Fruit fly (Drosophila melanogaster) whole organism, embryonic: ENCODE measurements around the gene CG33293.

Experiments
- Atf6 ChIP-seq: fragments of 200-800 bp; sonication (Bioruptor generic); IDR thresholded peaks from 2 replicates; pipeline ENCODE4 v1.3.6; 2022; ENCODE audit warnings: missing biosample characterization, missing genetic modification characterization
- B-H1 ChIP-seq: fragments of 200-800 bp; sonication (Bioruptor generic); IDR thresholded peaks from 3 replicates; pipeline ENCODE4 v1.3.6; 2022; ENCODE audit warnings: missing biosample characterization, missing genetic modification characterization
- B-H2 ChIP-seq: fragments of 200-800 bp; sonication (Bioruptor generic); optimal IDR thresholded peaks from 2 replicates; lab custom pipeline; 2018; ENCODE audit warnings: missing biosample characterization, mild to moderate bottlenecking, missing genetic modification characterization
- Bdp1 ChIP-seq: fragments of 200-800 bp; sonication (Bioruptor generic); optimal IDR thresholded peaks from 3 replicates; lab custom pipeline; 2016; ENCODE audit warnings: missing biosample characterization, missing genetic modification characterization
- Blimp-1 ChIP-seq: fragments of 200-800 bp; sonication (Bioruptor generic); optimal IDR thresholded peaks from 3 replicates; lab custom pipeline; 2018; ENCODE audit warnings: missing biosample characterization, missing genetic modification characterization, mild to moderate bottlenecking, moderate library complexity, missing genetic modification reagents
- CG10321 ChIP-seq: fragments of 200-800 bp; sonication (Bioruptor generic); IDR thresholded peaks from 2 replicates; pipeline ENCODE4 v1.3.6; 2022; ENCODE audit warnings: missing biosample characterization, missing genetic modification characterization
- CG10366 ChIP-seq: fragments of 200-800 bp; sonication (Bioruptor generic); IDR thresholded peaks from 2 replicates; pipeline ENCODE4 v1.3.6; 2022; ENCODE audit warnings: missing biosample characterization, missing genetic modification characterization
- CG10654 ChIP-seq: fragments of 200-800 bp; sonication (Bioruptor generic); optimal IDR thresholded peaks from 2 replicates; lab custom pipeline; 2016; ENCODE audit warnings: missing biosample characterization, missing genetic modification characterization
- CG12236 ChIP-seq: fragments of 200-800 bp; sonication (Bioruptor generic); optimal IDR thresholded peaks from 2 replicates; lab custom pipeline; 2016; ENCODE audit warnings: missing biosample characterization, missing genetic modification characterization
- CG15514 ChIP-seq: fragments of 200-800 bp; sonication (Bioruptor generic); optimal IDR thresholded peaks from 3 replicates; lab custom pipeline; 2017; ENCODE audit warnings: missing biosample characterization, missing genetic modification characterization, mild to moderate bottlenecking, moderate library complexity, missing genetic modification reagents
- CG1602 ChIP-seq: fragments of 200-800 bp; sonication (Bioruptor generic); optimal IDR thresholded peaks from 3 replicates; lab custom pipeline; 2016; ENCODE audit warnings: missing biosample characterization, missing genetic modification characterization
- CG17802 ChIP-seq: fragments of 200-800 bp; sonication (Bioruptor generic); optimal IDR thresholded peaks from 2 replicates; lab custom pipeline; 2018; ENCODE audit warnings: missing biosample characterization, mild to moderate bottlenecking, missing genetic modification characterization, moderate library complexity
- CG17829 ChIP-seq: fragments of 200-800 bp; optimal IDR thresholded peaks from 2 replicates; lab custom pipeline; 2019; ENCODE audit warnings: missing biosample characterization, mild to moderate bottlenecking, missing genetic modification characterization, moderate library complexity
- CG18262 ChIP-seq: fragments of 200-800 bp; optimal IDR thresholded peaks from 3 replicates; lab custom pipeline; 2019; ENCODE audit warnings: missing biosample characterization, mild to moderate bottlenecking, missing genetic modification characterization, moderate library complexity
- CG31441 ChIP-seq: fragments of 200-800 bp; sonication (Bioruptor generic); IDR thresholded peaks from 2 replicates; pipeline ENCODE4 v1.3.6; 2022; ENCODE audit warnings: missing biosample characterization, missing genetic modification characterization
- CG3163 ChIP-seq: fragments of 200-800 bp; sonication (Bioruptor generic); optimal IDR thresholded peaks from 3 replicates; lab custom pipeline; 2016; ENCODE audit warnings: missing biosample characterization, missing genetic modification characterization
- CG4328 ChIP-seq: fragments of 200-800 bp; sonication (Bioruptor generic); optimal IDR thresholded peaks from 3 replicates; lab custom pipeline; 2017; ENCODE audit warnings: missing biosample characterization, missing genetic modification reagents, missing genetic modification characterization
- CG4707 ChIP-seq: fragments of 200-800 bp; sonication (Bioruptor generic); optimal IDR thresholded peaks from 2 replicates; lab custom pipeline; 2018; ENCODE audit warnings: missing biosample characterization, mild to moderate bottlenecking, missing genetic modification characterization, moderate library complexity
- CG4854 ChIP-seq: fragments of 200-800 bp; sonication (Bioruptor generic); optimal IDR thresholded peaks from 2 replicates; lab custom pipeline; 2016; ENCODE audit warnings: missing biosample characterization, missing genetic modification characterization, inconsistent platforms
- CG6765 ChIP-seq: fragments of 200-800 bp; sonication (Bioruptor generic); optimal IDR thresholded peaks from 3 replicates; lab custom pipeline; 2017; ENCODE audit warnings: missing biosample characterization, mild to moderate bottlenecking, missing genetic modification characterization
- CG7357 ChIP-seq: fragments of 200-800 bp; sonication (Bioruptor generic); IDR thresholded peaks from 3 replicates; pipeline ENCODE4 v1.3.6; 2022; ENCODE audit warnings: missing biosample characterization, missing genetic modification characterization
- CG7745 ChIP-seq: fragments of 200-800 bp; sonication (Bioruptor generic); optimal IDR thresholded peaks from 2 replicates; lab custom pipeline; 2018; ENCODE audit warnings: missing biosample characterization, mild to moderate bottlenecking, missing genetic modification characterization, moderate library complexity
- CG8388 ChIP-seq: fragments of 200-800 bp; sonication (Bioruptor generic); optimal IDR thresholded peaks from 2 replicates; lab custom pipeline; 2019; ENCODE audit warnings: missing biosample characterization, mild to moderate bottlenecking, missing genetic modification characterization, moderate library complexity
- CG8944 ChIP-seq: fragments of 200-800 bp; sonication (Bioruptor generic); optimal IDR thresholded peaks from 3 replicates; lab custom pipeline; 2016; ENCODE audit warnings: missing biosample characterization, missing genetic modification characterization
- Dip3 ChIP-seq: fragments of 200-800 bp; sonication (Bioruptor generic); optimal IDR thresholded peaks from 3 replicates; lab custom pipeline; 2016; ENCODE audit warnings: missing biosample characterization, missing genetic modification characterization
- E2f2 ChIP-seq: fragments of 200-800 bp; sonication (Bioruptor generic); IDR thresholded peaks from 2 replicates; pipeline ENCODE4 v1.3.6; 2022; ENCODE audit warnings: missing biosample characterization, missing genetic modification characterization
- HHEX ChIP-seq: fragments of 200-800 bp; sonication (Bioruptor generic); optimal IDR thresholded peaks from 3 replicates; lab custom pipeline; 2017; ENCODE audit warnings: missing biosample characterization, mild to moderate bottlenecking, missing genetic modification characterization, missing genetic modification reagents
- HLH54F ChIP-seq: fragments of 200-800 bp; sonication (Bioruptor generic); optimal IDR thresholded peaks from 3 replicates; lab custom pipeline; 2016; ENCODE audit warnings: missing biosample characterization, missing genetic modification characterization
- MBD-R2 ChIP-seq: fragments of 200-800 bp; sonication (Bioruptor generic); IDR thresholded peaks from 2 replicates; pipeline ENCODE4 v1.3.6; 2022; ENCODE audit warnings: missing biosample characterization, missing genetic modification characterization
- Myb ChIP-seq: fragments of 200-800 bp; sonication (Bioruptor generic); optimal IDR thresholded peaks from 2 replicates; lab custom pipeline; 2016; ENCODE audit warnings: missing biosample characterization, missing genetic modification characterization
- Poxn ChIP-seq: fragments of 200-800 bp; sonication (Bioruptor generic); IDR thresholded peaks from 2 replicates; pipeline ENCODE4 v1.3.6; 2022; ENCODE audit warnings: missing biosample characterization, missing genetic modification characterization
- Sin3A ChIP-seq: fragments of >200 bp; optimal IDR thresholded peaks from 2 replicates; lab custom pipeline; 2018
- ab ChIP-seq: fragments of 200-800 bp; sonication (Bioruptor generic); optimal IDR thresholded peaks from 2 replicates; lab custom pipeline; 2016; ENCODE audit warnings: missing biosample characterization, missing genetic modification characterization
- chm ChIP-seq: fragments of 200-800 bp; sonication (Bioruptor generic); IDR thresholded peaks from 2 replicates; pipeline ENCODE4 v1.3.6; 2022; ENCODE audit warnings: missing biosample characterization, missing genetic modification characterization
- corto ChIP-seq: fragments of 200-800 bp; sonication (Bioruptor generic); optimal IDR thresholded peaks from 2 replicates; lab custom pipeline; 2016; ENCODE audit warnings: missing biosample characterization, mild to moderate bottlenecking, missing genetic modification characterization, moderate library complexity
- ewg ChIP-seq: fragments of 200-800 bp; sonication (Bioruptor generic); optimal IDR thresholded peaks from 3 replicates; lab custom pipeline; 2017; ENCODE audit warnings: mild to moderate bottlenecking, missing biosample characterization, missing genetic modification reagents, missing genetic modification characterization
- gsb-n ChIP-seq: fragments of 200-800 bp; sonication (Bioruptor generic); optimal IDR thresholded peaks from 3 replicates; lab custom pipeline; 2018; ENCODE audit warnings: missing biosample characterization, mild to moderate bottlenecking, missing genetic modification characterization
- gt ChIP-seq: fragments of 200-800 bp; sonication (Bioruptor generic); IDR thresholded peaks from 2 replicates; pipeline ENCODE4 v1.3.6; 2022; ENCODE audit warnings: missing biosample characterization, missing genetic modification characterization
- hb ChIP-seq: fragments of 200-800 bp; sonication (Bioruptor generic); IDR thresholded peaks from 3 replicates; pipeline ENCODE4 v1.3.6; 2022; ENCODE audit warnings: missing biosample characterization, missing genetic modification characterization; ENCODE audit not compliant: partially characterized antibody
- kni ChIP-seq: fragments of 200-800 bp; sonication (Bioruptor generic); optimal IDR thresholded peaks from 3 replicates; lab custom pipeline; 2017; ENCODE audit warnings: mild to moderate bottlenecking, missing biosample characterization, missing genetic modification reagents, missing genetic modification characterization
- lilli ChIP-seq: fragments of 200-800 bp; sonication (Bioruptor generic); optimal IDR thresholded peaks from 3 replicates; lab custom pipeline; 2016; ENCODE audit warnings: missing biosample characterization, missing genetic modification characterization
- nom ChIP-seq: fragments of 200-800 bp; sonication (Bioruptor generic); optimal IDR thresholded peaks from 2 replicates; lab custom pipeline; 2017; ENCODE audit warnings: missing biosample characterization, missing genetic modification characterization, mild to moderate bottlenecking, moderate library complexity, missing genetic modification reagents
- pb ChIP-seq: fragments of 200-800 bp; sonication (Bioruptor generic); optimal IDR thresholded peaks from 3 replicates; lab custom pipeline; 2016; ENCODE audit warnings: missing biosample characterization, missing genetic modification characterization
- peb ChIP-seq: fragments of 200-800 bp; sonication (Bioruptor generic); IDR thresholded peaks from 2 replicates; pipeline ENCODE4 v1.3.6; 2022; ENCODE audit warnings: missing biosample characterization, missing genetic modification characterization
- pnt ChIP-seq: fragments of 200-800 bp; sonication (Bioruptor generic); optimal IDR thresholded peaks from 3 replicates; lab custom pipeline; 2016; ENCODE audit warnings: missing biosample characterization, missing genetic modification characterization
- slou ChIP-seq: fragments of 200-800 bp; sonication (Bioruptor generic); optimal IDR thresholded peaks from 3 replicates; lab custom pipeline; 2016; ENCODE audit warnings: missing biosample characterization, missing genetic modification characterization
- tap ChIP-seq: fragments of 200-800 bp; optimal IDR thresholded peaks from 3 replicates; lab custom pipeline; 2019; ENCODE audit warnings: missing biosample characterization, mild to moderate bottlenecking, missing genetic modification characterization, moderate library complexity
- wek ChIP-seq: fragments of 200-800 bp; sonication (Bioruptor generic); optimal IDR thresholded peaks from 3 replicates; lab custom pipeline; 2018; ENCODE audit warnings: missing biosample characterization, mild to moderate bottlenecking, missing genetic modification characterization, moderate library complexity
- yki ChIP-seq: fragments of >200 bp; optimal IDR thresholded peaks from 3 replicates; lab custom pipeline; 2018

CG33293 gene

dm6 chr3R:5215334-5216307 lies 24.9 kb downstream of the CG33293 start (continued):
- peak; percentile 93 for TF ChIP-seq CG8388 (GFP tag; lab: Kevin White, UChicago)
- no peak for TF ChIP-seq hb (GFP tag; lab: Robert Waterston, UW)
- peak; percentile 63 for TF ChIP-seq Dip3 (GFP tag; lab: Kevin White, UChicago)
- TF ChIP-seq chm (GFP tag; lab: Robert Waterston, UW), result peak; percentile 100
- TF ChIP-seq Bdp1 (GFP tag; lab: Kevin White, UChicago), result peak; percentile 96
- peak; percentile 91 for TF ChIP-seq CG31441 (GFP tag; lab: Robert Waterston, UW)
- TF ChIP-seq HHEX (GFP tag; lab: Kevin White, UChicago), result peak; percentile 98
- TF ChIP-seq HLH54F (GFP tag; lab: Kevin White, UChicago), result peak; percentile 84
- TF ChIP-seq pb (GFP tag; lab: Kevin White, UChicago), result peak; percentile 98
- peak; percentile 98 for TF ChIP-seq CG1602 (GFP tag; lab: Kevin White, UChicago)
- TF ChIP-seq Blimp-1, result peak; percentile 98
- peak; percentile 62 for TF ChIP-seq CG15514
- TF ChIP-seq gt, result peak; percentile 94
- peak; percentile 99 for TF ChIP-seq wek
- TF ChIP-seq CG4854 (GFP tag; lab: Kevin White, UChicago), result peak; percentile 98
- peak; percentile 99 for TF ChIP-seq CG10654 (GFP tag; lab: Kevin White, UChicago)
- TF ChIP-seq CG12236 (GFP tag; lab: Kevin White, UChicago), result peak; percentile 99
- peak; percentile 97 for TF ChIP-seq ewg (GFP tag; lab: Kevin White, UChicago)
- TF ChIP-seq CG18262 (tag; lab: Kevin White, UChicago), result peak; percentile 95
- peak; percentile 93 for TF ChIP-seq CG3163 (GFP tag; lab: Kevin White, UChicago)
- TF ChIP-seq CG4328 (GFP tag; lab: Kevin White, UChicago), result peak; percentile 96
- no peak for TF ChIP-seq yki (lab: Kevin White, UChicago)
- TF ChIP-seq nom (GFP tag; lab: Kevin White, UChicago), result peak; percentile 89
- TF ChIP-seq tap (tag; lab: Kevin White, UChicago), result peak; percentile 92
- TF ChIP-seq corto (GFP tag; lab: Kevin White, UChicago), result peak; percentile 84
- TF ChIP-seq CG6765, result peak; percentile 56
- peak; percentile 88 for TF ChIP-seq B-H1
- TF ChIP-seq lilli (GFP tag; lab: Kevin White, UChicago), result peak; percentile 88
- TF ChIP-seq CG8944 (GFP tag; lab: Kevin White, UChicago), result peak; percentile 99
- peak; percentile 91 for TF ChIP-seq CG17802 (tag; lab: Kevin White, UChicago)
- peak; percentile 98 for TF ChIP-seq CG4707 (GFP tag; lab: Kevin White, UChicago)
- peak; percentile 92 for TF ChIP-seq CG17829
- peak; percentile 93 for TF ChIP-seq peb
- TF ChIP-seq pnt, result peak; percentile 98
- peak; percentile 100 for TF ChIP-seq kni (GFP tag; lab: Kevin White, UChicago)
- peak; percentile 48 for TF ChIP-seq CG10321 (GFP tag; lab: Robert Waterston, UW)
- no peak for TF ChIP-seq Poxn (GFP tag; lab: Robert Waterston, UW)
- peak; percentile 82 for TF ChIP-seq Myb
- peak; percentile 74 for TF ChIP-seq E2f2 (GFP tag; lab: Robert Waterston, UW)
- TF ChIP-seq CG10366 (GFP tag; lab: Robert Waterston, UW), result peak; percentile 88
- peak; percentile 70; the same call in 2 of the 3 replicates for TF ChIP-seq CG7357
- no peak for TF ChIP-seq Sin3A
- TF ChIP-seq B-H2, result no peak
- peak; percentile 86 for TF ChIP-seq slou (GFP tag; lab: Kevin White, UChicago)
- TF ChIP-seq ab (GFP tag; lab: Kevin White, UChicago), result peak; percentile 13
- TF ChIP-seq Atf6 (GFP tag; lab: Robert Waterston, UW), result peak; percentile 79; the same call in 1 of the 2 replicates
- TF ChIP-seq MBD-R2, result peak; percentile 48; the same call in 1 of the 2 replicates
- TF ChIP-seq CG7745 (tag; lab: Kevin White, UChicago), result peak; percentile 98
- TF ChIP-seq gsb-n (tag; lab: Kevin White, UChicago), result peak; percentile 99
